Worm (Caenorhabditis elegans) whole organism, L4 larva: ENCODE measurements around the gene F16G10.9.

Experiments used
- R02D3.7 ChIP-seq: fragments of 150-350 bp; sonication (generic microtip); optimal IDR thresholded peaks from 3 replicates; lab custom pipeline; 2014; ENCODE audit warnings: missing biosample characterization, missing genetic modification characterization
- Y75B8A.6 ChIP-seq: fragments of 200-800 bp; sonication (Bioruptor generic); IDR thresholded peaks from 2 replicates; pipeline ENCODE4 v1.3.6; 2022; ENCODE audit warnings: missing genetic modification reagents, missing genetic modification characterization, missing compliant biosample characterization
- ZK546.5 ChIP-seq, 2 experiments: sonication (generic microtip); optimal IDR thresholded peaks; 2 replicates each; lab custom pipeline; 2017; ENCODE audit warnings: missing biosample characterization in 2 of 2, missing genetic modification characterization in 2 of 2
- aha-1 ChIP-seq: fragments of 150-350 bp; peaks from one replicate; lab custom pipeline; 2014; ENCODE audit warnings: missing biosample characterization, missing genetic modification characterization
- arid-1 ChIP-seq: fragments of 200-800 bp; sonication (Bioruptor generic); conservative IDR thresholded peaks from 2 replicates; pipeline ENCODE4 v1.3.6; 2022; ENCODE audit warnings: missing genetic modification reagents, missing genetic modification characterization, missing compliant biosample characterization
- ceh-28 ChIP-seq: fragments of 150-350 bp; optimal IDR thresholded peaks from 2 replicates; lab custom pipeline; 2014; ENCODE audit warnings: missing biosample characterization, missing genetic modification reagents, missing genetic modification characterization
- daf-16 ChIP-seq, 3 experiments: sonication (generic microtip); optimal IDR thresholded peaks; 2 replicates each; lab custom pipeline; 2016 to 2017; ENCODE audit warnings: missing genetic modification characterization in 3 of 3, missing genetic modification reagents in 3 of 3, mild to moderate bottlenecking in 2 of 3, missing compliant biosample characterization in 2 of 3, missing biosample characterization in 1 of 3, moderate library complexity in 1 of 3
- daf-19 ChIP-seq: fragments of 200-800 bp; sonication (Bioruptor generic); conservative IDR thresholded peaks from 2 replicates; pipeline ENCODE4 v1.3.6; 2022; ENCODE audit warnings: missing genetic modification characterization, missing compliant biosample characterization
- dmd-6 ChIP-seq: fragments of 200-800 bp; sonication (Bioruptor generic); IDR thresholded peaks from 2 replicates; pipeline ENCODE4 v1.3.6; 2022; ENCODE audit warnings: missing genetic modification reagents, missing genetic modification characterization, missing compliant biosample characterization
- dve-1 ChIP-seq: sonication (generic microtip); optimal IDR thresholded peaks from 2 replicates; lab custom pipeline; 2017; ENCODE audit warnings: antibody characterized with exemption, mild to moderate bottlenecking, missing genetic modification characterization, missing compliant biosample characterization; ENCODE audit not compliant: insufficient read depth
- egl-43 ChIP-seq: fragments of 200-800 bp; sonication (Bioruptor generic); IDR thresholded peaks from 2 replicates; pipeline ENCODE4 v1.3.6; 2022; ENCODE audit warnings: missing genetic modification reagents, missing genetic modification characterization, missing compliant biosample characterization
- hif-1 ChIP-seq, 2 experiments: sonication (generic microtip); optimal IDR thresholded peaks; 2 replicates each; lab custom pipeline; 2016 to 2017; ENCODE audit warnings: missing compliant biosample characterization in 2 of 2, missing genetic modification characterization in 2 of 2, missing genetic modification reagents in 2 of 2, missing genotype in 2 of 2, mild to moderate bottlenecking in 1 of 2
- hlh-11 ChIP-seq: fragments of 200-800 bp; sonication (Bioruptor generic); optimal IDR thresholded peaks from 2 replicates; lab custom pipeline; 2018; ENCODE audit warnings: mild to moderate bottlenecking, missing genetic modification characterization, missing compliant biosample characterization
- hlh-30 ChIP-seq: sonication (generic microtip); optimal IDR thresholded peaks from 2 replicates; lab custom pipeline; 2017; ENCODE audit warnings: antibody characterized with exemption, mild to moderate bottlenecking, missing genetic modification characterization, missing compliant biosample characterization; ENCODE audit not compliant: insufficient read depth
- hmg-1.1 ChIP-seq: fragments of 200-800 bp; sonication (Bioruptor generic); IDR thresholded peaks from 2 replicates; pipeline ENCODE4 v1.3.6; 2022; ENCODE audit warnings: missing genetic modification reagents, missing genetic modification characterization, missing compliant biosample characterization
- lin-13 ChIP-seq: fragments of 150-350 bp; optimal IDR thresholded peaks from 2 replicates; lab custom pipeline; 2014; ENCODE audit warnings: missing biosample characterization, missing genetic modification reagents, missing genetic modification characterization
- lin-29 ChIP-seq: fragments of 200-800 bp; sonication (Bioruptor generic); IDR thresholded peaks from 2 replicates; pipeline ENCODE4 v1.3.6; 2022; ENCODE audit warnings: missing genetic modification reagents, missing genetic modification characterization, missing compliant biosample characterization
- lsy-2 ChIP-seq, 2 experiments: fragments of 150-350 bp in 1 of 2; sonication (generic microtip) in 1 of 2; optimal IDR thresholded peaks; 2 replicates each; lab custom pipeline; 2014 to 2017; ENCODE audit warnings: missing biosample characterization in 2 of 2, missing genetic modification characterization in 2 of 2
- madf-5 ChIP-seq, 2 experiments: fragments of 200-800 bp; sonication (Bioruptor generic); IDR thresholded peaks; 2 replicates each; pipeline ENCODE4 v1.3.6; 2022; ENCODE audit warnings: missing compliant biosample characterization in 2 of 2, missing genetic modification characterization in 2 of 2
- mdl-1 ChIP-seq, 2 experiments: fragments of 150-350 bp in 1 of 2; sonication (generic microtip) in 1 of 2; optimal IDR thresholded peaks; 2 replicates each; lab custom pipeline; 2014 to 2017; ENCODE audit warnings: missing biosample characterization in 2 of 2, missing genetic modification characterization in 2 of 2
- mes-2 ChIP-seq: sonication (generic microtip); optimal IDR thresholded peaks from 2 replicates; lab custom pipeline; 2016; ENCODE audit warnings: missing genotype, mild to moderate bottlenecking, missing genetic modification characterization, missing compliant biosample characterization; ENCODE audit not compliant: poor library complexity, severe bottlenecking
- nhr-28 ChIP-seq: fragments of 150-350 bp; optimal IDR thresholded peaks from 2 replicates; lab custom pipeline; 2014; ENCODE audit warnings: missing biosample characterization, missing genetic modification characterization
- nhr-77 ChIP-seq: fragments of 150-350 bp; optimal IDR thresholded peaks from 2 replicates; lab custom pipeline; 2014; ENCODE audit warnings: missing biosample characterization, missing genetic modification characterization
- pha-4 ChIP-seq, 2 experiments: fragments of 150-350 bp in 1 of 2; fragments of 200-800 bp in 1 of 2; sonication (Bioruptor generic) in 1 of 2; IDR thresholded peaks in 1 of 2; optimal IDR thresholded peaks in 1 of 2; 2 replicates each; pipeline versions ENCODE4 v1.3.6 to Lab custom; 2014 to 2022; ENCODE audit warnings: missing genetic modification characterization in 2 of 2, missing genetic modification reagents in 2 of 2, missing biosample characterization in 1 of 2, missing compliant biosample characterization in 1 of 2
- php-3 ChIP-seq: fragments of 200-800 bp; sonication (Bioruptor generic); IDR thresholded peaks from 2 replicates; pipeline ENCODE4 v1.3.6; 2022; ENCODE audit warnings: missing genetic modification reagents, missing genetic modification characterization, missing compliant biosample characterization
- pqm-1 ChIP-seq: sonication (generic microtip); optimal IDR thresholded peaks from 2 replicates; lab custom pipeline; 2017; ENCODE audit warnings: missing biosample characterization, missing genetic modification characterization
- rbr-2 ChIP-seq: sonication (generic microtip); optimal IDR thresholded peaks from 2 replicates; lab custom pipeline; 2016; ENCODE audit warnings: missing genotype, missing genetic modification characterization, missing compliant biosample characterization
- sdz-12 ChIP-seq: fragments of 200-800 bp; sonication (Bioruptor generic); optimal IDR thresholded peaks from 2 replicates; lab custom pipeline; 2018; ENCODE audit warnings: mild to moderate bottlenecking, missing genetic modification characterization, missing compliant biosample characterization
- set-16 ChIP-seq: fragments of 200-800 bp; sonication (Bioruptor generic); IDR thresholded peaks from 2 replicates; pipeline ENCODE4 v1.3.6; 2022; ENCODE audit warnings: missing genetic modification reagents, missing genetic modification characterization, missing compliant biosample characterization
- tag-97 ChIP-seq: fragments of 200-800 bp; sonication (Bioruptor generic); IDR thresholded peaks from 2 replicates; pipeline ENCODE4 v1.3.6; 2022; ENCODE audit warnings: missing genetic modification characterization, missing compliant biosample characterization
- unc-62 ChIP-seq, 3 experiments: fragments of 150-350 bp in 1 of 3; sonication (generic microtip); optimal IDR thresholded peaks in 2 of 3; peaks in 1 of 3; 1 replicate in 1 of 3; 2 replicates in 2 of 3; lab custom pipeline; 2014 to 2017; ENCODE audit warnings: missing biosample characterization in 3 of 3, missing genetic modification characterization in 3 of 3, missing genetic modification reagents in 3 of 3, missing genotype in 1 of 3
- zip-11 ChIP-seq: fragments of 200-800 bp; sonication (Bioruptor generic); IDR thresholded peaks from 2 replicates; pipeline ENCODE4 v1.3.6; 2022; ENCODE audit warnings: missing genetic modification characterization, missing compliant biosample characterization
- zip-2 ChIP-seq: fragments of 150-350 bp; optimal IDR thresholded peaks from 2 replicates; lab custom pipeline; 2014; ENCODE audit warnings: missing biosample characterization, missing genetic modification characterization

The F16G10.9 gene

DNA sequence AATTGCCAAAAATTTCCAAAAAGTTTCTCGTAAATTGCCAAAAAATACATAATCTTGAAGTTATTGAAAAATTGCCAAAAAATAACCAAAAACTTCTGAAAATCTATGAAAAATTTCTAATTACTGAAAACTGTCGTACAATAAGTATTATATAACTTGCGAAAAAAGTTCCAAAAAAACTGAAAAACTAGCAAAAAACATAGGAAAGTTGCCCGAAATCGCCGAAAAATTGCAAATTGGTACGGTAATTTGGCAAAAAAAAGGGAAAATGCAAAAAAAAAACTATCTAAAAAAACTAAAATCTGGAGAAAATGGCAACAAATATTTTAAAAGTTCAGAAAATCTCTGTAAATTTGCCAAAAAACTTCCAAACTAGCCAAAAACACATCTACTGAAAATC is 43.9 kb downstream of the F16G10.9 start, which contains the start of gene enri-1:
enri-1 (minus strand) TSS at position 101 of the 400 bp plus-strand sequence.
- TF ChIP-seq ZK546.5 (tag; optimal IDR thresholded peaks at IDR 0.05; lab: Kevin White, UChicago) (no peak), Y75B8A.6 (GFP tag; lab: Robert Waterston, UW) (no peak), egl-43 (GFP tag; lab: Robert Waterston, UW) (no peak), tag-97 (GFP tag; lab: Robert Waterston, UW) (no peak), zip-11 (GFP tag; lab: Robert Waterston, UW) (no peak), pha-4 (GFP tag; IDR thresholded peaks at IDR 0.05; lab: Robert Waterston, UW) (no peak), pha-4 (tag; optimal IDR thresholded peaks at IDR 0.05; lab: Kevin White, UChicago) (no peak), mdl-1 (tag; optimal IDR thresholded peaks at IDR 0.05; lab: Kevin White, UChicago) (no peak), sdz-12 (GFP tag; lab: Kevin White, UChicago) (no peak), zip-2 (tag; lab: Kevin White, UChicago) (no peak), daf-16 (GFP tag; optimal IDR thresholded peaks at IDR 0.05; lab: Kevin White, UChicago) (no peak), daf-16 (tag; optimal IDR thresholded peaks at IDR 0.05; lab: Kevin White, UChicago) (no peak), nhr-77 (tag; lab: Kevin White, UChicago) (no peak), ceh-28 (tag; lab: Kevin White, UChicago) (no peak), hif-1 (tag; optimal IDR thresholded peaks at IDR 0.05; lab: Kevin White, UChicago) (no peak), lin-13 (GFP tag; lab: Kevin White, UChicago) (no peak)

DNA sequence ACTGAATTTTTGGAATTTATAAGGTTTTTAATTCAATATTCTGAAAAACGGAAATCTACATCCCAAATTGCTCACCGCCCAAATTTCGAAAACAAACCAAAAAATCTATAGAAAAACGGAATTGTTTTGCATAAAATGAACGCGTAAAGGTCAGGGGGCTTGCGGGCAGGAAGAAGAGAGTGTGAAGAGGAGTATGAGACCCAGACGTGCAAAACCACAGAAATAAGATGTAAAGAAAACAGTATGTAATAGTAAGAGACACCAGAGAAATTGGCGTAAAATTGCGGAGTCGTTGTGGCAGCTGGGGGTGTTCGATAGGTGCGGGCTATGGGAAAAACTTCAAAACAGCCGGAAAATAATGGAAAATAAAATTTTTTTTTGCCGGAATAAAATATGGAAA is 44.4 kb downstream of the F16G10.9 start:
- peak; percentile 22 for TF ChIP-seq hlh-30 (tag; lab: Kevin White, UChicago)
- TF ChIP-seq hmg-1.1: 0 out of 2 replicates have a peak, but pooled peaks have one; percentile 23
- no peak for TF ChIP-seq tag-97 (GFP tag; lab: Robert Waterston, UW)
- no peak for TF ChIP-seq mdl-1 (tag; optimal IDR thresholded peaks at IDR 0.05; lab: Kevin White, UChicago)
- TF ChIP-seq lsy-2 (tag; optimal IDR thresholded peaks at IDR 0.05; lab: Kevin White, UChicago): peak in 1 of 2 experiments; percentile 38
- peak; percentile 76 for TF ChIP-seq aha-1 (tag; lab: Kevin White, UChicago)
- no peak for TF ChIP-seq daf-16 (GFP tag; optimal IDR thresholded peaks at IDR 0.05; lab: Kevin White, UChicago)
- TF ChIP-seq daf-16 (tag; optimal IDR thresholded peaks at IDR 0.05; lab: Kevin White, UChicago): peak; percentile 17
- TF ChIP-seq mes-2: peak; percentile 12
- TF ChIP-seq R02D3.7 (tag; lab: Kevin White, UChicago): peak; percentile 23

DNA sequence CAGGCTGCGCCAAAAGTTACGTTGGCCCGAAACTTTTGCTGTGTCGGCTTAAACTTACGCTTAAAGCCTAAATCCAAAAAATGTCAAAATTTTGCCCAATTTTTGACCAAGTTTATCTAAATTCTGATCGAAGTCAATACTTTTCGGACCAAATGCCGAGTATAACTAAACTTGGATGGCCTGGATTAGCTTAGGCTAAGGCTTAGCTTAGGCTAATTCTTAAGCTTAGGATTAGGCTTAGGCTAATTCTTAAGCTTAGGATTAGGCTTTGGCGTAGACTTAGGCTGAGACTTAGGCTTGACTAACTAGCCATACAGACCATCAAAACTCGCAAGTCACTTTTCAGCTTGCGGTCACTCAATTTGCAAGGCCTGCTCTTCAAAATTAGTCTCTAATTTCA is 49.2 kb downstream of the F16G10.9 start:
- no peak for TF ChIP-seq lin-29
- peak in 1 of 2 experiments; percentile 19 for TF ChIP-seq unc-62 (GFP tag; optimal IDR thresholded peaks at IDR 0.05 in 1 of 2; lab: Kevin White, UChicago)
- no peak for TF ChIP-seq unc-62 (tag; optimal IDR thresholded peaks at IDR 0.05; lab: Kevin White, UChicago)
- TF ChIP-seq tag-97 (GFP tag; lab: Robert Waterston, UW): no peak
- TF ChIP-seq set-16 (GFP tag; lab: Robert Waterston, UW): no peak

DNA sequence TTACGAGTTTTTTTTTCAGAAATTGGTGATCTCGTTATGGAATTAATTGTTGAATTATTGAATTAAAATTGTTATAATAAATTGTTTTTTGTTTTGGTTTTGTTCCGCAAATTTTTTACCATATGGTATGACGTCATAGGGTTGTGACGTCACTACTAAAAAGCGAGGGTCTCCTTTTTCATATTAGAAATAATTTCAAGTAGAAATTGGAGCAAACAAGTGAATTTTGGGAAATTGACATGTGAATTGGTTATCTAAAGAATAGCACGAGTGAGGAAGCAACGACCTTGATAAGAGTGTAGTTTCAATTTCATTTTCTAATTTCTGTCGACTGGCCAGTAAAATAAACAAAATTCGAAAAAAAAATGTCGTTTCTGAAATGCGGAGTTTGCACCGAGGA is 49.8 kb downstream of the F16G10.9 start, which contains the start of gene F43C11.7:
F43C11.7 (plus strand) TSS at position 326 of the 400 bp plus-strand sequence.
- TF ChIP-seq hlh-30 (tag; lab: Kevin White, UChicago): peak; percentile 52
- TF ChIP-seq rbr-2 (tag; lab: Kevin White, UChicago): no peak
- TF ChIP-seq daf-19: no peak
- no peak for TF ChIP-seq madf-5 (GFP tag; IDR thresholded peaks at IDR 0.05; lab: Robert Waterston, UW)
- TF ChIP-seq mdl-1 (tag; optimal IDR thresholded peaks at IDR 0.05; lab: Kevin White, UChicago): peak in 1 of 2 experiments; percentile 35
- TF ChIP-seq nhr-28 (tag; lab: Kevin White, UChicago): peak; percentile 82
- TF ChIP-seq arid-1 (GFP tag; lab: Robert Waterston, UW): no peak
- TF ChIP-seq tag-97 (GFP tag; lab: Robert Waterston, UW): no peak
- TF ChIP-seq R02D3.7 (tag; lab: Kevin White, UChicago): no peak
- no peak for TF ChIP-seq daf-16 (GFP tag; optimal IDR thresholded peaks at IDR 0.05; lab: Kevin White, UChicago)
- peak; percentile 63 for TF ChIP-seq daf-16 (tag; optimal IDR thresholded peaks at IDR 0.05; lab: Kevin White, UChicago)
- peak; percentile 58 for TF ChIP-seq hlh-11 (tag; lab: Kevin White, UChicago)
- peak; percentile 71 for TF ChIP-seq dmd-6
- TF ChIP-seq nhr-77 (tag; lab: Kevin White, UChicago): peak; percentile 69
- 0 out of 2 replicates have a peak, but pooled peaks have one; percentile 19 for TF ChIP-seq php-3 (GFP tag; lab: Robert Waterston, UW)
- peak; percentile 80 for TF ChIP-seq pqm-1 (tag; lab: Kevin White, UChicago)
- peak; percentile 56 for TF ChIP-seq dve-1 (tag; lab: Kevin White, UChicago)
